Fruit fly (Drosophila melanogaster) whole organism, prepupa: ENCODE measurements around the gene CG16762.

Experiments
- Blimp-1 ChIP-seq: fragments of 200-800 bp; sonication (Bioruptor generic); optimal IDR thresholded peaks from 3 replicates; lab custom pipeline; 2017; ENCODE audit warnings: missing biosample characterization, missing genetic modification characterization, mild to moderate bottlenecking, moderate library complexity, missing genetic modification reagents
- CG10631 ChIP-seq: fragments of 200-800 bp; sonication (Bioruptor generic); optimal IDR thresholded peaks from 2 replicates; lab custom pipeline; 2016; ENCODE audit warnings: missing biosample characterization, missing genetic modification characterization
- CG10669 ChIP-seq: fragments of 200-800 bp; sonication (Bioruptor generic); optimal IDR thresholded peaks from 3 replicates; lab custom pipeline; 2018; ENCODE audit warnings: missing biosample characterization, mild to moderate bottlenecking, missing genetic modification characterization, moderate library complexity
- CG11294 ChIP-seq: fragments of 200-800 bp; sonication (Bioruptor generic); IDR thresholded peaks from 2 replicates; pipeline ENCODE4 v1.3.6; 2022; ENCODE audit warnings: missing biosample characterization, missing genetic modification characterization
- CG11762 ChIP-seq: fragments of 200-800 bp; sonication (Bioruptor generic); optimal IDR thresholded peaks from 3 replicates; lab custom pipeline; 2016; ENCODE audit warnings: missing biosample characterization, missing genetic modification characterization; ENCODE audit not compliant: insufficient read depth
- CG15336 ChIP-seq: fragments of 200-800 bp; sonication (Bioruptor generic); IDR thresholded peaks from 2 replicates; pipeline ENCODE4 v1.3.6; 2022; ENCODE audit warnings: missing biosample characterization, missing genetic modification characterization
- CG1621 ChIP-seq: fragments of 200-800 bp; sonication (Bioruptor generic); optimal IDR thresholded peaks from 3 replicates; lab custom pipeline; 2018; ENCODE audit warnings: missing biosample characterization, mild to moderate bottlenecking, missing genetic modification characterization
- CG16779 ChIP-seq: fragments of 200-800 bp; sonication (Bioruptor generic); optimal IDR thresholded peaks from 3 replicates; lab custom pipeline; 2017; ENCODE audit warnings: missing biosample characterization, mild to moderate bottlenecking, missing genetic modification characterization
- CG31627 ChIP-seq: fragments of 200-800 bp; sonication (Bioruptor generic); optimal IDR thresholded peaks from 3 replicates; lab custom pipeline; 2016; ENCODE audit warnings: missing biosample characterization, missing genetic modification characterization
- CG32006 ChIP-seq: fragments of 200-800 bp; sonication (Bioruptor generic); optimal IDR thresholded peaks from 3 replicates; lab custom pipeline; 2017; ENCODE audit warnings: missing biosample characterization, mild to moderate bottlenecking, missing genetic modification characterization
- CG3919 ChIP-seq: fragments of 200-800 bp; sonication (Bioruptor generic); optimal IDR thresholded peaks from 3 replicates; lab custom pipeline; 2016; ENCODE audit warnings: missing biosample characterization, missing genetic modification characterization
- CG4318 ChIP-seq: fragments of 200-800 bp; sonication (Bioruptor generic); optimal IDR thresholded peaks from 3 replicates; lab custom pipeline; 2017; ENCODE audit warnings: missing biosample characterization, mild to moderate bottlenecking, missing genetic modification characterization
- CG6276 ChIP-seq: fragments of 200-800 bp; sonication (Bioruptor generic); optimal IDR thresholded peaks from 2 replicates; lab custom pipeline; 2017; ENCODE audit warnings: missing biosample characterization, mild to moderate bottlenecking, missing genetic modification characterization
- CG6792 ChIP-seq: fragments of 200-800 bp; sonication (Bioruptor generic); optimal IDR thresholded peaks from 3 replicates; lab custom pipeline; 2016; ENCODE audit warnings: missing biosample characterization, missing genetic modification characterization
- CG6854 ChIP-seq: fragments of 200-800 bp; sonication (Bioruptor generic); optimal IDR thresholded peaks from 2 replicates; lab custom pipeline; 2017; ENCODE audit warnings: missing biosample characterization, mild to moderate bottlenecking, missing genetic modification characterization
- CG7368 ChIP-seq: fragments of 200-800 bp; sonication (Bioruptor generic); optimal IDR thresholded peaks from 3 replicates; lab custom pipeline; 2016; ENCODE audit warnings: missing biosample characterization, missing genetic modification characterization
- CG8319 ChIP-seq: fragments of 200-800 bp; sonication (Bioruptor generic); optimal IDR thresholded peaks from 3 replicates; lab custom pipeline; 2016; ENCODE audit warnings: missing biosample characterization, missing genetic modification characterization
- CG8632 ChIP-seq: fragments of 200-800 bp; sonication (Bioruptor generic); optimal IDR thresholded peaks from 3 replicates; lab custom pipeline; 2016; ENCODE audit warnings: missing biosample characterization, missing genetic modification characterization
- CG9139 ChIP-seq: fragments of 200-800 bp; sonication (Bioruptor generic); optimal IDR thresholded peaks from 3 replicates; lab custom pipeline; 2017; ENCODE audit warnings: missing biosample characterization, mild to moderate bottlenecking, missing genetic modification characterization
- Eip75B ChIP-seq: fragments of 200-800 bp; sonication (Bioruptor generic); optimal IDR thresholded peaks from 3 replicates; lab custom pipeline; 2016; ENCODE audit warnings: missing biosample characterization, missing genetic modification characterization
- Eip78C ChIP-seq: fragments of 200-800 bp; sonication (Bioruptor generic); peaks from one replicate; lab custom pipeline; 2016; ENCODE audit warnings: missing biosample characterization, missing genetic modification characterization
- Eip93F ChIP-seq: fragments of 200-800 bp; sonication (Bioruptor generic); optimal IDR thresholded peaks from 2 replicates; lab custom pipeline; 2016; ENCODE audit warnings: missing biosample characterization, mild to moderate bottlenecking, missing genetic modification characterization
- Ets96B ChIP-seq: fragments of 200-800 bp; optimal IDR thresholded peaks from 2 replicates; lab custom pipeline; 2019; ENCODE audit warnings: missing biosample characterization, mild to moderate bottlenecking, missing genetic modification characterization, moderate library complexity
- Hr38 ChIP-seq: sonication (Bioruptor generic); optimal IDR thresholded peaks from 2 replicates; lab custom pipeline; 2016; ENCODE audit warnings: missing biosample characterization, missing genetic modification characterization
- Hr39 ChIP-seq: fragments of 200-800 bp; sonication (Bioruptor generic); optimal IDR thresholded peaks from 2 replicates; lab custom pipeline; 2016; ENCODE audit warnings: missing biosample characterization, missing genetic modification characterization
- Hr4 ChIP-seq: fragments of 200-800 bp; sonication (Bioruptor generic); optimal IDR thresholded peaks from 3 replicates; lab custom pipeline; 2016; ENCODE audit warnings: missing biosample characterization, missing genetic modification characterization
- Met ChIP-seq: fragments of 200-800 bp; sonication (Bioruptor generic); optimal IDR thresholded peaks from 3 replicates; lab custom pipeline; 2016; ENCODE audit warnings: missing biosample characterization, missing genetic modification characterization
- OdsH ChIP-seq: fragments of 200-800 bp; sonication (Bioruptor generic); optimal IDR thresholded peaks from 3 replicates; lab custom pipeline; 2016; ENCODE audit warnings: missing biosample characterization, missing genetic modification characterization
- Smox ChIP-seq: fragments of 200-800 bp; sonication (Bioruptor generic); optimal IDR thresholded peaks from 3 replicates; lab custom pipeline; 2016; ENCODE audit warnings: missing biosample characterization, missing genetic modification characterization
- Sox102F ChIP-seq: fragments of 200-800 bp; sonication (Bioruptor generic); optimal IDR thresholded peaks from 2 replicates; lab custom pipeline; 2016; ENCODE audit warnings: missing biosample characterization, mild to moderate bottlenecking, missing genetic modification characterization
- Sox14 ChIP-seq: fragments of 200-800 bp; sonication (Bioruptor generic); optimal IDR thresholded peaks from 3 replicates; lab custom pipeline; 2016; ENCODE audit warnings: missing biosample characterization, missing genetic modification characterization
- Sox15 ChIP-seq: fragments of 200-800 bp; sonication (Bioruptor generic); optimal IDR thresholded peaks from 3 replicates; lab custom pipeline; 2016; ENCODE audit warnings: missing biosample characterization, missing genetic modification characterization
- achi ChIP-seq: fragments of 200-800 bp; sonication (Bioruptor generic); optimal IDR thresholded peaks from 3 replicates; lab custom pipeline; 2016; ENCODE audit warnings: missing biosample characterization, missing genetic modification characterization
- acj6 ChIP-seq: fragments of 200-800 bp; sonication (Bioruptor generic); optimal IDR thresholded peaks from 3 replicates; lab custom pipeline; 2016; ENCODE audit warnings: missing biosample characterization, missing genetic modification characterization
- dac ChIP-seq: fragments of 200-800 bp; sonication (Bioruptor generic); optimal IDR thresholded peaks from 2 replicates; lab custom pipeline; 2017; ENCODE audit warnings: missing biosample characterization, mild to moderate bottlenecking, missing genetic modification characterization
- dsx ChIP-seq: fragments of 200-800 bp; optimal IDR thresholded peaks from 3 replicates; lab custom pipeline; 2019; ENCODE audit warnings: missing biosample characterization, mild to moderate bottlenecking, missing genetic modification characterization, moderate library complexity; ENCODE audit not compliant: poor library complexity, severe bottlenecking
- eg ChIP-seq: fragments of 200-800 bp; sonication (Bioruptor generic); IDR thresholded peaks from 3 replicates; pipeline ENCODE4 v1.3.6; 2022; ENCODE audit warnings: missing biosample characterization, missing genetic modification characterization
- fd59A ChIP-seq: fragments of 200-800 bp; sonication (Bioruptor generic); optimal IDR thresholded peaks from 2 replicates; lab custom pipeline; 2017; ENCODE audit warnings: missing biosample characterization, mild to moderate bottlenecking, missing genetic modification characterization, missing genetic modification reagents
- fd85E ChIP-seq: fragments of 200-800 bp; sonication (Bioruptor generic); optimal IDR thresholded peaks from 3 replicates; lab custom pipeline; 2016; ENCODE audit warnings: missing biosample characterization, missing genetic modification characterization
- fkh ChIP-seq: fragments of 200-800 bp; sonication (Bioruptor generic); optimal IDR thresholded peaks from 3 replicates; lab custom pipeline; 2017; ENCODE audit warnings: missing biosample characterization, mild to moderate bottlenecking, missing genetic modification characterization, moderate library complexity
- lz ChIP-seq: fragments of 200-800 bp; sonication (Bioruptor generic); optimal IDR thresholded peaks from 3 replicates; lab custom pipeline; 2016; ENCODE audit warnings: missing biosample characterization, missing genetic modification characterization
- pdm3 ChIP-seq: fragments of 200-800 bp; sonication (Bioruptor generic); optimal IDR thresholded peaks from 3 replicates; lab custom pipeline; 2016; ENCODE audit warnings: missing biosample characterization, missing genetic modification characterization
- salr ChIP-seq, 2 experiments: fragments of 200-800 bp; sonication (Bioruptor generic); optimal IDR thresholded peaks; 3 replicates each; lab custom pipeline; 2016 to 2018; ENCODE audit warnings: missing biosample characterization in 2 of 2, missing genetic modification characterization in 2 of 2, mild to moderate bottlenecking in 1 of 2
- spab ChIP-seq: fragments of 200-800 bp; sonication (Bioruptor generic); optimal IDR thresholded peaks from 2 replicates; lab custom pipeline; 2017; ENCODE audit warnings: missing biosample characterization, mild to moderate bottlenecking, missing genetic modification characterization, missing genetic modification reagents
- ss ChIP-seq, 2 experiments: fragments of 200-800 bp; sonication (Bioruptor generic); optimal IDR thresholded peaks; 2 replicates in 1 of 2; 3 replicates in 1 of 2; lab custom pipeline; 2017 to 2018; ENCODE audit warnings: mild to moderate bottlenecking in 2 of 2, missing biosample characterization in 2 of 2, missing genetic modification characterization in 2 of 2, moderate library complexity in 1 of 2
- svp ChIP-seq: fragments of 200-800 bp; sonication (Bioruptor generic); peaks from one replicate; lab custom pipeline; 2016; ENCODE audit warnings: missing biosample characterization, missing genetic modification characterization
- topi ChIP-seq: fragments of 200-800 bp; sonication (Bioruptor generic); optimal IDR thresholded peaks from 3 replicates; lab custom pipeline; 2016; ENCODE audit warnings: missing biosample characterization, missing genetic modification characterization
- vri ChIP-seq: fragments of 200-800 bp; sonication (Bioruptor generic); optimal IDR thresholded peaks from 3 replicates; lab custom pipeline; 2016; ENCODE audit warnings: missing biosample characterization, mild to moderate bottlenecking, missing genetic modification characterization

Gene CG16762

DNA sequence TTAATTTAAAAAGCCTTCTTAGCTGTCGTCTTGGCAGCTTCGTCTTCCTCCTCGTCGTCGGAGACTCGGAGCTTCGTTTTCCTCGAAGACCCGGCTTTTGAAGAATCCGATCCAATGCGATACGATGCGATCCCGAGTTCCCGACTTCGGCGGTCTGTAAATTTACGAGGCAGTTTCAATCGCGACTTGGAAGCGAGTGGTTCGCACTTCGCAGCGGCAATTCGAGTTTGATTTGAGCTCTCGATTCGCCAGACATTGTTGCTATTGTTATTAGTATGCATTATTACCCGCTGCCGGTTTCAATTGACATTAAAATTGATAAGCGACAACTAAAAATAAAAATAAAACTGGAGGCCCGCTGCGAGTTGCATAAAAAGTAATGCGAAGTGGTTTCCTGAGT lies 13.2 kb upstream of the CG16762 start, which contains the start of gene CG1146 (continued):
- TF ChIP-seq Eip75B (GFP tag; lab: Kevin White, UChicago) (no peak), topi (GFP tag; lab: Kevin White, UChicago) (no peak), svp (GFP tag; lab: Kevin White, UChicago) (peak; percentile 73), eg (peak; percentile 19; the same call in 1 of the 3 replicates), Blimp-1 (GFP tag; lab: Kevin White, UChicago) (no peak), CG32006 (GFP tag; lab: Kevin White, UChicago) (no peak), CG10669 (GFP tag; lab: Kevin White, UChicago) (no peak), CG6854 (GFP tag; lab: Kevin White, UChicago) (no peak), CG8632 (no peak), ss (GFP tag; optimal IDR thresholded peaks at IDR 0.05; lab: Kevin White, UChicago) (peak in 1 of 2 experiments; percentile 19), CG11762 (GFP tag; lab: Kevin White, UChicago) (no peak), Sox102F (GFP tag; lab: Kevin White, UChicago) (no peak), CG8319 (GFP tag; lab: Kevin White, UChicago) (no peak), spab (no peak), CG15336 (peak; percentile 20; the same call in 1 of the 2 replicates), CG11294 (GFP tag; lab: Robert Waterston, UW) (no peak), Eip78C (GFP tag; lab: Kevin White, UChicago) (peak; percentile 65), vri (GFP tag; lab: Kevin White, UChicago) (peak; percentile 40), Met (GFP tag; lab: Kevin White, UChicago) (no peak), salr (GFP tag; optimal IDR thresholded peaks at IDR 0.05; lab: Kevin White, UChicago) (no peak), Hr38 (GFP tag; lab: Kevin White, UChicago) (no peak), CG6792 (GFP tag; lab: Kevin White, UChicago) (no peak), CG9139 (peak; percentile 19), CG10631 (no peak), acj6 (GFP tag; lab: Kevin White, UChicago) (no peak), achi (GFP tag; lab: Kevin White, UChicago) (no peak), dsx (GFP tag; lab: Kevin White, UChicago) (peak; percentile 99), pdm3 (GFP tag; lab: Kevin White, UChicago) (no peak), CG6276 (GFP tag; lab: Kevin White, UChicago) (peak; percentile 39), CG3919 (GFP tag; lab: Kevin White, UChicago) (peak; percentile 30), Eip93F (no peak), CG7368 (GFP tag; lab: Kevin White, UChicago) (no peak), CG4318 (no peak), fkh (GFP tag; lab: Kevin White, UChicago) (no peak), fd85E (no peak), Hr4 (no peak), dac (no peak)
- TF ChIP-seq, all 60 proteins: peak for 16

DNA sequence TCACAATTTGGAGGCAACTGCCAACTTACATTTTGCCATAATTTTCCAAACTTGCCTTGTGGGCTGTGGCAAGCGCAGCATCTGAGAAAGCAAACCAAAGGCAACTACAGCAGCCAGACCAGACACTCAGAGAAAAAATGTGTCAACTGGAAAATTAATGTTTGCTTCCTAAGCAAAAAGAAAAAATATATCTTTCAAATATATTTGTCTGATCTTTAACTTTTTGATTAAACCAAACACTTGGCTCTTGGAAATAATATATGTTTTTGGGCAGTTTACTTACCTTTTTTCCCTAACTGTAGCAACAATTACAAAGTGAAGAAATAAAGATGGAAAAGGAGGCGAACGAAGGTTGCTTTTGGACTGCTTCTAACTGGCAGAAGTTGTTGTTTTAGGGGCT lies 11.8 kb upstream of the CG16762 start:
- TF ChIP-seq fd59A (GFP tag; lab: Kevin White, UChicago) (peak; percentile 56), Eip75B (GFP tag; lab: Kevin White, UChicago) (peak; percentile 86), pdm3 (GFP tag; lab: Kevin White, UChicago) (peak; percentile 68), spab (peak; percentile 86), CG15336 (peak; percentile 77), Eip78C (GFP tag; lab: Kevin White, UChicago) (peak; percentile 96), topi (GFP tag; lab: Kevin White, UChicago) (peak; percentile 86), CG10631 (peak; percentile 86), CG31627 (GFP tag; lab: Kevin White, UChicago) (peak; percentile 53), CG1621 (tag; lab: Kevin White, UChicago) (peak; percentile 70), Sox15 (GFP tag; lab: Kevin White, UChicago) (no peak), CG6792 (GFP tag; lab: Kevin White, UChicago) (peak; percentile 76), CG11762 (GFP tag; lab: Kevin White, UChicago) (peak; percentile 66), fkh (GFP tag; lab: Kevin White, UChicago) (no peak), OdsH (peak; percentile 63), acj6 (GFP tag; lab: Kevin White, UChicago) (peak; percentile 65), Sox102F (GFP tag; lab: Kevin White, UChicago) (peak; percentile 36), Hr4 (peak; percentile 73), lz (peak; percentile 69), eg (peak; percentile 77), CG7368 (GFP tag; lab: Kevin White, UChicago) (peak; percentile 71), salr (GFP tag; optimal IDR thresholded peaks at IDR 0.05; lab: Kevin White, UChicago) (peak in 1 of 2 experiments; percentile 70), Smox (GFP tag; lab: Kevin White, UChicago) (peak; percentile 53), Sox14 (GFP tag; lab: Kevin White, UChicago) (peak; percentile 83), Hr39 (GFP tag; lab: Kevin White, UChicago) (peak; percentile 37), CG9139 (peak; percentile 68), Blimp-1 (GFP tag; lab: Kevin White, UChicago) (no peak), Ets96B (tag; lab: Kevin White, UChicago) (peak; percentile 92), dsx (GFP tag; lab: Kevin White, UChicago) (peak; percentile 88), CG16779 (peak; percentile 41)
